Worm (Caenorhabditis elegans): ENCODE results near the gene iff-1.

DNA sequence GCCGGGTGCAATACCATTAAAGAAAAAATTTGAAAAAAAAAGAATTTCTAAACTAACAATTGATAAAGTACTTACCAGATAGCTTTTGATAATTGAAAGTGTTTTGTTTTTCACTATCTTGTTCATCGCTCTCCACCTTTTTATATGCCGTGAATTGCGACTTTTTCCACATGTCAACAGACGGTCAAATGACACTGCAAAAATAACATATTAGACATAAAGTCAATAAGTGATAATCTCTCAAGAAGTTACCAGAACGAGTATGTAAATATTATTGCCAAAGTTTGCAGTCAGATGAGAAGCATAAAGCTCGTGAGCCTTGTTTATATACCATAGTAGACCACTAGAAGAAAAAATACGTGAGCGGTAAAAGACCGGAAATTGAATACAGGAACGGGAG lies 11.1 kb downstream of the iff-1 start, which contains the start of gene dao-6:
- no peak for TF ChIP-seq nhr-23 (tag; optimal IDR thresholded peaks at IDR 0.05)
- TF ChIP-seq sma-9 (GFP tag; optimal IDR thresholded peaks at IDR 0.05) = no peak
- no peak for TF ChIP-seq sma-9 (tag; optimal IDR thresholded peaks at IDR 0.05)
- no peak for TF ChIP-seq sem-4 (tag; optimal IDR thresholded peaks at IDR 0.05)
- TF ChIP-seq blmp-1 (tag; optimal IDR thresholded peaks at IDR 0.05; ENCODE audit: insufficient read depth) = no peak
- TF ChIP-seq dmd-4 (tag; optimal IDR thresholded peaks at IDR 0.05) = no peak
- no peak for TF ChIP-seq R02D3.7 (tag; optimal IDR thresholded peaks at IDR 0.05)
- TF ChIP-seq mdl-1 (tag; optimal IDR thresholded peaks at IDR 0.05) = no peak
- no peak for TF ChIP-seq nhr-25 (tag; optimal IDR thresholded peaks at IDR 0.05)
- TF ChIP-seq zag-1 (tag; optimal IDR thresholded peaks at IDR 0.05) = no peak
- TF ChIP-seq snpc-4 (tag; optimal IDR thresholded peaks at IDR 0.05) = no peak
- TF ChIP-seq unc-62 (GFP tag; optimal IDR thresholded peaks at IDR 0.05) = no peak
- no peak for TF ChIP-seq nhr-12 (tag; optimal IDR thresholded peaks at IDR 0.05)
- no peak for TF ChIP-seq nhr-11 (tag; optimal IDR thresholded peaks at IDR 0.05)

All from whole organism, L2 larva.